Worm (Caenorhabditis elegans) whole organism, late embryonic: ENCODE results near the gene Y42A5A.5.

ENCODE experiments used
- C08G9.2 ChIP-seq: sonication (generic microtip); optimal IDR thresholded peaks from 2 replicates; lab custom pipeline; 2016; ENCODE audit warnings: mild to moderate bottlenecking, missing genetic modification characterization, moderate library complexity, missing compliant biosample characterization
- F13H6.1 ChIP-seq: sonication (generic microtip); optimal IDR thresholded peaks from 2 replicates; lab custom pipeline; 2016; ENCODE audit warnings: missing genetic modification characterization, missing compliant biosample characterization
- Y22D7AL.16 ChIP-seq: sonication (generic microtip); optimal IDR thresholded peaks from 2 replicates; lab custom pipeline; 2016; ENCODE audit warnings: missing genetic modification characterization, missing compliant biosample characterization
- ama-1 ChIP-seq: fragments of 150-350 bp; optimal IDR thresholded peaks from 2 replicates; lab custom pipeline; 2014
- ceh-18 ChIP-seq: sonication (generic microtip); optimal IDR thresholded peaks from 2 replicates; lab custom pipeline; 2016; ENCODE audit warnings: missing genetic modification characterization, missing compliant biosample characterization
- ceh-2 ChIP-seq: sonication (generic microtip); optimal IDR thresholded peaks from 2 replicates; lab custom pipeline; 2016; ENCODE audit warnings: missing genotype, missing genetic modification characterization, missing compliant biosample characterization
- ceh-22 ChIP-seq: sonication (generic microtip); optimal IDR thresholded peaks from 2 replicates; lab custom pipeline; 2017; ENCODE audit warnings: missing biosample characterization, missing genetic modification characterization
- ceh-24 ChIP-seq: sonication (generic microtip); optimal IDR thresholded peaks from 2 replicates; lab custom pipeline; 2016; ENCODE audit warnings: mild to moderate bottlenecking, missing genetic modification characterization, missing compliant biosample characterization
- ceh-31 ChIP-seq: sonication (generic microtip); optimal IDR thresholded peaks from 2 replicates; lab custom pipeline; 2016; ENCODE audit warnings: missing genetic modification characterization, missing compliant biosample characterization
- ceh-45 ChIP-seq: fragments of 200-800 bp; sonication (Bioruptor generic); IDR thresholded peaks from 2 replicates; pipeline ENCODE4 v1.3.6; 2022; ENCODE audit warnings: missing genetic modification reagents, missing genetic modification characterization, missing compliant biosample characterization
- che-1 ChIP-seq: sonication (generic microtip); optimal IDR thresholded peaks from 2 replicates; lab custom pipeline; 2016; ENCODE audit warnings: mild to moderate bottlenecking, missing genetic modification characterization, missing compliant biosample characterization
- dmd-4 ChIP-seq: sonication (generic microtip); optimal IDR thresholded peaks from 2 replicates; lab custom pipeline; 2016; ENCODE audit warnings: borderline replicate concordance, missing genetic modification characterization, missing compliant biosample characterization
- elt-2 ChIP-seq: sonication (generic microtip); optimal IDR thresholded peaks from 2 replicates; lab custom pipeline; 2016; ENCODE audit warnings: missing genetic modification reagents, missing genetic modification characterization, missing compliant biosample characterization
- ets-4 ChIP-seq: sonication (generic microtip); optimal IDR thresholded peaks from 2 replicates; lab custom pipeline; 2016; ENCODE audit warnings: missing genetic modification characterization, missing compliant biosample characterization
- fax-1 ChIP-seq: sonication (generic microtip); optimal IDR thresholded peaks from 2 replicates; lab custom pipeline; 2016; ENCODE audit warnings: missing genotype, missing genetic modification characterization, missing compliant biosample characterization
- gmeb-2 ChIP-seq: sonication (generic microtip); optimal IDR thresholded peaks from 2 replicates; lab custom pipeline; 2016; ENCODE audit warnings: missing genetic modification characterization, inconsistent platforms, missing compliant biosample characterization
- hlh-30 ChIP-seq: sonication (generic microtip); optimal IDR thresholded peaks from 2 replicates; lab custom pipeline; 2017; ENCODE audit warnings: antibody characterized with exemption, missing genetic modification characterization, missing compliant biosample characterization; ENCODE audit not compliant: insufficient read depth
- lin-11 ChIP-seq: fragments of 200-800 bp; sonication (Bioruptor generic); optimal IDR thresholded peaks from 2 replicates; lab custom pipeline; 2018; ENCODE audit warnings: mild to moderate bottlenecking, missing genetic modification characterization, missing compliant biosample characterization
- mec-3 ChIP-seq: sonication (generic microtip); optimal IDR thresholded peaks from 2 replicates; lab custom pipeline; 2016; ENCODE audit warnings: borderline replicate concordance, missing genetic modification characterization, missing compliant biosample characterization
- nfya-1 ChIP-seq: sonication (generic microtip); optimal IDR thresholded peaks from 2 replicates; lab custom pipeline; 2017; ENCODE audit warnings: missing genetic modification characterization, mild to moderate bottlenecking, missing compliant biosample characterization, antibody characterized with exemption, moderate library complexity
- nhr-232 ChIP-seq: sonication (generic microtip); optimal IDR thresholded peaks from 2 replicates; lab custom pipeline; 2016; ENCODE audit warnings: missing genetic modification characterization, missing compliant biosample characterization
- odd-2 ChIP-seq: sonication (generic microtip); optimal IDR thresholded peaks from 2 replicates; lab custom pipeline; 2017; ENCODE audit warnings: antibody characterized with exemption, mild to moderate bottlenecking, missing genetic modification characterization, missing compliant biosample characterization
- pag-3 ChIP-seq: sonication (generic microtip); optimal IDR thresholded peaks from 2 replicates; lab custom pipeline; 2016; ENCODE audit warnings: missing compliant biosample characterization, missing genetic modification characterization, borderline replicate concordance
- pat-9 ChIP-seq: fragments of 200-800 bp; sonication (Bioruptor generic); optimal IDR thresholded peaks from 2 replicates; lab custom pipeline; 2018; ENCODE audit warnings: mild to moderate bottlenecking, missing genetic modification characterization, moderate library complexity, missing compliant biosample characterization
- pax-1 ChIP-seq: fragments of 150-350 bp; optimal IDR thresholded peaks from 2 replicates; lab custom pipeline; 2014; ENCODE audit warnings: missing biosample characterization, missing genetic modification characterization
- pha-2 ChIP-seq: sonication (generic microtip); optimal IDR thresholded peaks from 2 replicates; lab custom pipeline; 2017; ENCODE audit warnings: mild to moderate bottlenecking, missing genetic modification characterization, missing compliant biosample characterization
- pha-4 ChIP-seq: fragments of 150-350 bp; optimal IDR thresholded peaks from 2 replicates; lab custom pipeline; 2018; ENCODE audit warnings: missing biosample characterization, missing genetic modification reagents, missing genetic modification characterization
- ref-2 ChIP-seq: sonication (generic microtip); optimal IDR thresholded peaks from 2 replicates; lab custom pipeline; 2016; ENCODE audit warnings: missing genetic modification characterization, missing compliant biosample characterization
- rnt-1 ChIP-seq: sonication (generic microtip); optimal IDR thresholded peaks from 2 replicates; lab custom pipeline; 2016; ENCODE audit warnings: missing genetic modification characterization, missing compliant biosample characterization
- sox-4 ChIP-seq: sonication (generic microtip); optimal IDR thresholded peaks from 2 replicates; lab custom pipeline; 2017; ENCODE audit warnings: mild to moderate bottlenecking, missing genetic modification characterization, inconsistent platforms, missing compliant biosample characterization
- syd-9 ChIP-seq: sonication (generic microtip); optimal IDR thresholded peaks from 2 replicates; lab custom pipeline; 2016; ENCODE audit warnings: mild to moderate bottlenecking, missing genetic modification characterization, moderate library complexity, missing compliant biosample characterization
- tbx-2 ChIP-seq: sonication (generic microtip); optimal IDR thresholded peaks from 2 replicates; lab custom pipeline; 2016; ENCODE audit warnings: missing genetic modification characterization, missing compliant biosample characterization
- unc-42 ChIP-seq: sonication (generic microtip); optimal IDR thresholded peaks from 2 replicates; lab custom pipeline; 2016; ENCODE audit warnings: missing genotype, missing genetic modification characterization, missing compliant biosample characterization
- unc-55 ChIP-seq: sonication (generic microtip); optimal IDR thresholded peaks from 2 replicates; lab custom pipeline; 2017; ENCODE audit warnings: missing biosample characterization, missing genetic modification reagents, missing genetic modification characterization
- unc-86 ChIP-seq: sonication (generic microtip); optimal IDR thresholded peaks from 2 replicates; lab custom pipeline; 2016; ENCODE audit warnings: missing genetic modification characterization, missing compliant biosample characterization

Y42A5A.5 gene

ce11 chrV:11093163-11094091 is 16.1 kb downstream of the Y42A5A.5 start, which contains the start of gene lact-8:
Gene lact-8 (minus strand): TSS chrV:11093607.
- TF ChIP-seq unc-86 (tag; lab: Kevin White, UChicago) (no peak), che-1 (tag; lab: Kevin White, UChicago) (no peak), ceh-24 (tag; lab: Kevin White, UChicago) (no peak), ama-1 (lab: Kevin White, UChicago) (no peak), pha-4 (tag; lab: Kevin White, UChicago) (no peak), odd-2 (no peak), mec-3 (tag; lab: Kevin White, UChicago) (no peak), rnt-1 (tag; lab: Kevin White, UChicago) (peak; percentile 69)

ce11 chrV:11087519-11087998 is 22.0 kb downstream of the Y42A5A.5 start, which contains the start of gene Y42A5A.1:
Gene Y42A5A.1 (plus strand): TSS chrV:11087948.
- TF ChIP-seq nhr-232 (tag; lab: Kevin White, UChicago) (no peak), ets-4 (tag; lab: Kevin White, UChicago) (no peak), ama-1 (lab: Kevin White, UChicago) (no peak), Y22D7AL.16 (tag; lab: Kevin White, UChicago) (no peak), unc-86 (tag; lab: Kevin White, UChicago) (no peak), unc-42 (tag; lab: Kevin White, UChicago) (no peak)
- TF ChIP-seq, all 69 proteins: peak for 0

ce11 chrV:11087119-11087518 is 22.4 kb downstream of the Y42A5A.5 start:
- TF ChIP-seq elt-2 (tag; lab: Kevin White, UChicago) (peak; percentile 98), ceh-22 (tag; lab: Kevin White, UChicago) (no peak)
- TF ChIP-seq, all 69 proteins: peak for 1

ce11 chrV:11083691-11084090 is 25.9 kb downstream of the Y42A5A.5 start:
- TF ChIP-seq odd-2 (no peak), tbx-2 (tag; lab: Kevin White, UChicago) (peak; percentile 65), rnt-1 (tag; lab: Kevin White, UChicago) (peak; percentile 72), ets-4 (tag; lab: Kevin White, UChicago) (peak; percentile 1), ceh-18 (tag; lab: Kevin White, UChicago) (peak; percentile 88), dmd-4 (tag; lab: Kevin White, UChicago) (peak; percentile 48), pag-3 (tag; lab: Kevin White, UChicago) (no peak), ceh-31 (tag; lab: Kevin White, UChicago) (peak; percentile 53), pax-1 (tag; lab: Kevin White, UChicago) (peak; percentile 96), pha-2 (tag; lab: Kevin White, UChicago) (peak; percentile 55), nfya-1 (tag; lab: Kevin White, UChicago) (peak; percentile 74), unc-55 (GFP tag; lab: Kevin White, UChicago) (peak; percentile 79), ceh-22 (tag; lab: Kevin White, UChicago) (peak; percentile 62), F13H6.1 (tag; lab: Kevin White, UChicago) (peak; percentile 16), che-1 (tag; lab: Kevin White, UChicago) (no peak), pat-9 (tag; lab: Kevin White, UChicago) (peak; percentile 76), ceh-24 (tag; lab: Kevin White, UChicago) (no peak), ceh-2 (peak; percentile 27), ref-2 (tag; lab: Kevin White, UChicago) (peak; percentile 3), C08G9.2 (no peak), sox-4 (tag; lab: Kevin White, UChicago) (no peak)

ce11 chrV:11082964-11083363 is 26.6 kb downstream of the Y42A5A.5 start:
- no peak for TF ChIP-seq ceh-45
- no peak for TF ChIP-seq lin-11
- TF ChIP-seq ceh-18 (tag; lab: Kevin White, UChicago) = no peak
- no peak for TF ChIP-seq pat-9 (tag; lab: Kevin White, UChicago)
- no peak for TF ChIP-seq gmeb-2 (tag; lab: Kevin White, UChicago)
- TF ChIP-seq syd-9 (tag; lab: Kevin White, UChicago) = no peak
- no peak for TF ChIP-seq fax-1
- TF ChIP-seq hlh-30 (tag; lab: Kevin White, UChicago) = no peak
- no peak for TF ChIP-seq rnt-1 (tag; lab: Kevin White, UChicago)
- TF ChIP-seq ets-4 (tag; lab: Kevin White, UChicago) = no peak
